Worm (Caenorhabditis elegans) whole organism, L4/young adult: ENCODE measurements around the gene F55C12.19.
A peak's percentile ranks its signal among the peaks of the same experiment; 100 is the strongest.

Experiments
- W03F9.2 ChIP-seq: fragments of 150-350 bp; optimal IDR thresholded peaks from 2 replicates; lab custom pipeline; 2014; ENCODE audit warnings: missing biosample characterization, missing genetic modification characterization
- dao-5 ChIP-seq: sonication (generic microtip); optimal IDR thresholded peaks from 2 replicates; lab custom pipeline; 2016; ENCODE audit warnings: missing genotype, missing genetic modification characterization, moderate library complexity, missing compliant biosample characterization
- him-1 ChIP-seq: sonication (generic microtip); optimal IDR thresholded peaks from 2 replicates; lab custom pipeline; 2016; ENCODE audit warnings: missing genotype, missing genetic modification reagents, missing genetic modification characterization, missing compliant biosample characterization

F55C12.19 gene

ce11 chrII:5865405-5866308, at the start of gene F55C12.19:
Gene F55C12.19 (plus strand): TSS chrII:5866139.
- TF ChIP-seq him-1: no peak
- no peak for TF ChIP-seq W03F9.2 (tag; lab: Kevin White, UChicago)
- TF ChIP-seq dao-5 (tag; lab: Kevin White, UChicago): no peak

- TF ChIP-seq him-1 (no peak), dao-5 (tag; lab: Kevin White, UChicago) (no peak), W03F9.2 (tag; lab: Kevin White, UChicago) (no peak)
These were observed 49.6 kb upstream of the F55C12.19 start, which contains the start of gene ZK1248.20 for ce11 chrII:5816346-5816745. Gene ZK1248.20 (plus strand): TSS chrII:5816646.

ce11 chrII:5818298-5818697, 47.6 kb upstream of the F55C12.19 start, which contains the start of gene ZK1248.4:
Gene ZK1248.4 (plus strand): TSS chrII:5818598.
- TF ChIP-seq him-1 (no peak), W03F9.2 (tag; lab: Kevin White, UChicago) (no peak), dao-5 (tag; lab: Kevin White, UChicago) (no peak)

- TF ChIP-seq W03F9.2 (tag; lab: Kevin White, UChicago) (peak; percentile 61), him-1 (no peak)
These were observed 46.3 kb upstream of the F55C12.19 start for ce11 chrII:5819655-5820054.

ce11 chrII:5820282-5820762, 45.6 kb upstream of the F55C12.19 start, which contains the start of gene ehs-1:
Gene ehs-1 (plus strand): TSS chrII:5820712.
- TF ChIP-seq him-1 (no peak), W03F9.2 (tag; lab: Kevin White, UChicago) (no peak), dao-5 (tag; lab: Kevin White, UChicago) (no peak)

ce11 chrII:5827364-5827763, 38.6 kb upstream of the F55C12.19 start, which contains the start of gene tbc-2:
Gene tbc-2 (minus strand): TSS chrII:5827443.
- TF ChIP-seq W03F9.2 (tag; lab: Kevin White, UChicago): no peak
- TF ChIP-seq him-1: no peak
- no peak for TF ChIP-seq dao-5 (tag; lab: Kevin White, UChicago)

- no peak for TF ChIP-seq W03F9.2 (tag; lab: Kevin White, UChicago)
- no peak for TF ChIP-seq him-1
- TF ChIP-seq dao-5 (tag; lab: Kevin White, UChicago): no peak
These were observed 37.5 kb upstream of the F55C12.19 start, which contains the start of gene ZK1248.11 for ce11 chrII:5828486-5828885. Gene ZK1248.11 (minus strand): TSS chrII:5828586.

- TF ChIP-seq dao-5 (tag; lab: Kevin White, UChicago) (no peak), W03F9.2 (tag; lab: Kevin White, UChicago) (no peak), him-1 (no peak)
These were observed 36.0 kb upstream of the F55C12.19 start, which contains the start of gene col-74 for ce11 chrII:5829940-5830424. Gene col-74 (plus strand): TSS chrII:5830374.

ce11 chrII:5831373-5831772, 34.6 kb upstream of the F55C12.19 start:
- TF ChIP-seq dao-5 (tag; lab: Kevin White, UChicago) (no peak), him-1 (no peak), W03F9.2 (tag; lab: Kevin White, UChicago) (no peak)

ce11 chrII:5833136-5833535, 32.8 kb upstream of the F55C12.19 start, which contains the start of gene gtap-1:
Gene gtap-1 (minus strand): TSS chrII:5833236.
- TF ChIP-seq him-1: no peak
- TF ChIP-seq dao-5 (tag; lab: Kevin White, UChicago): no peak
- no peak for TF ChIP-seq W03F9.2 (tag; lab: Kevin White, UChicago)

ce11 chrII:5835146-5835545, 30.8 kb upstream of the F55C12.19 start:
- TF ChIP-seq him-1 (no peak), W03F9.2 (tag; lab: Kevin White, UChicago) (no peak), dao-5 (tag; lab: Kevin White, UChicago) (no peak)

ce11 chrII:5836153-5836719, 29.7 kb upstream of the F55C12.19 start, which contains the start of gene fzo-1:
Gene fzo-1 (minus strand): TSS chrII:5836203.
- TF ChIP-seq dao-5 (tag; lab: Kevin White, UChicago): no peak
- TF ChIP-seq W03F9.2 (tag; lab: Kevin White, UChicago): peak; percentile 34

- TF ChIP-seq dao-5 (tag; lab: Kevin White, UChicago) (no peak), W03F9.2 (tag; lab: Kevin White, UChicago) (no peak), him-1 (no peak)
These were observed 27.5 kb upstream of the F55C12.19 start, which contains the start of gene ZK1248.15 for ce11 chrII:5838453-5838852. Gene ZK1248.15 (minus strand): TSS chrII:5838553.
